Fruit fly (Drosophila melanogaster) whole organism, wandering third instar larva: ENCODE data around the gene CG15480.

Experiments used
- Abd-B ChIP-seq: fragments of >200 bp; optimal IDR thresholded peaks from 2 replicates; lab custom pipeline; 2017; ENCODE audit warnings: missing biosample characterization, missing genetic modification characterization
- CG32264 ChIP-seq: fragments of 200-800 bp; sonication (Bioruptor generic); optimal IDR thresholded peaks from 2 replicates; lab custom pipeline; 2016; ENCODE audit warnings: missing biosample characterization, missing genetic modification characterization
- CrebA ChIP-seq: fragments of 200-800 bp; sonication (Bioruptor generic); optimal IDR thresholded peaks from 2 replicates; lab custom pipeline; 2016; ENCODE audit warnings: missing biosample characterization, mild to moderate bottlenecking, missing genetic modification characterization, borderline replicate concordance
- Dfd ChIP-seq: fragments of >200 bp; optimal IDR thresholded peaks from 2 replicates; lab custom pipeline; 2017; ENCODE audit warnings: missing biosample characterization, missing genetic modification characterization
- Dif ChIP-seq: fragments of 200-275, 200-300 bp; sonication (Bioruptor generic); optimal IDR thresholded peaks from 2 replicates; lab custom pipeline; 2018; ENCODE audit warnings: missing biosample characterization, missing genetic modification characterization; ENCODE audit not compliant: partially characterized antibody
- GATAd ChIP-seq: sonication (Bioruptor generic); optimal IDR thresholded peaks from 2 replicates; lab custom pipeline; 2016; ENCODE audit warnings: missing biosample characterization, missing genetic modification characterization
- Hnf4 ChIP-seq: fragments of 200-800 bp; sonication (Bioruptor generic); optimal IDR thresholded peaks from 2 replicates; lab custom pipeline; 2016; ENCODE audit warnings: missing biosample characterization, mild to moderate bottlenecking, missing genetic modification characterization
- Hr78 ChIP-seq: fragments of >200 bp; optimal IDR thresholded peaks from 2 replicates; lab custom pipeline; 2017; ENCODE audit warnings: missing biosample characterization, missing genetic modification characterization
- Jra ChIP-seq: sonication (Bioruptor generic); optimal IDR thresholded peaks from 2 replicates; lab custom pipeline; 2016; ENCODE audit warnings: missing biosample characterization, missing genetic modification characterization
- Myc ChIP-seq: fragments of >200 bp; optimal IDR thresholded peaks from 2 replicates; lab custom pipeline; 2017
- N ChIP-seq: fragments of >200 bp; optimal IDR thresholded peaks from 2 replicates; lab custom pipeline; 2018; ENCODE audit warnings: missing biosample characterization, missing external identifiers, missing genetic modification characterization
- OdsH ChIP-seq: fragments of 200-800 bp; sonication (Bioruptor generic); optimal IDR thresholded peaks from 2 replicates; lab custom pipeline; 2016; ENCODE audit warnings: missing biosample characterization, mild to moderate bottlenecking, missing genetic modification characterization
- Rel ChIP-seq, 2 experiments: fragments of 200-800 bp; sonication (Bioruptor generic) in 1 of 2; optimal IDR thresholded peaks; 2 replicates in 1 of 2; 3 replicates in 1 of 2; lab custom pipeline; 2016 to 2019; ENCODE audit warnings: mild to moderate bottlenecking in 2 of 2, missing biosample characterization in 2 of 2, missing genetic modification characterization in 2 of 2, moderate library complexity in 1 of 2
- Sp1 ChIP-seq: fragments of 200-800 bp; sonication (Bioruptor generic); optimal IDR thresholded peaks from 3 replicates; lab custom pipeline; 2019; ENCODE audit warnings: missing biosample characterization, mild to moderate bottlenecking, missing genetic modification characterization, moderate library complexity
- Vsx2 ChIP-seq: fragments of 200-300, 225-300 bp; sonication (Bioruptor generic); optimal IDR thresholded peaks from 2 replicates; lab custom pipeline; 2018; ENCODE audit warnings: missing biosample characterization, missing genetic modification characterization; ENCODE audit not compliant: partially characterized antibody
- brk ChIP-seq: fragments of 200-800 bp; sonication (Bioruptor generic); optimal IDR thresholded peaks from 2 replicates; lab custom pipeline; 2016; ENCODE audit warnings: missing biosample characterization, mild to moderate bottlenecking, missing genetic modification characterization
- dl ChIP-seq, 2 experiments: fragments of 175-275, 200-275 bp in 1 of 2; fragments of 200-275 bp in 1 of 2; sonication (Bioruptor generic); optimal IDR thresholded peaks; lab custom pipeline; 2018; ENCODE audit warnings: mild to moderate bottlenecking in 2 of 2, missing biosample characterization in 2 of 2, missing genetic modification characterization in 2 of 2, moderate library complexity in 2 of 2; ENCODE audit not compliant: partially characterized antibody in 2 of 2, insufficient read depth in 1 of 2
- dmrt93B ChIP-seq: fragments of 200-800 bp; sonication (Bioruptor generic); optimal IDR thresholded peaks from 2 replicates; lab custom pipeline; 2018; ENCODE audit warnings: missing biosample characterization, mild to moderate bottlenecking, missing genetic modification characterization
- dsf ChIP-seq: sonication (Bioruptor generic); optimal IDR thresholded peaks from 2 replicates; lab custom pipeline; 2016; ENCODE audit warnings: missing biosample characterization, missing genetic modification characterization, borderline replicate concordance
- ey ChIP-seq: fragments of 200-800 bp; sonication (Bioruptor generic); optimal IDR thresholded peaks from 2 replicates; lab custom pipeline; 2016; ENCODE audit warnings: missing biosample characterization, missing genetic modification characterization
- foxo ChIP-seq, 2 experiments: fragments of 200-800 bp; sonication (Bioruptor generic); optimal IDR thresholded peaks; 2 replicates in 1 of 2; 3 replicates in 1 of 2; lab custom pipeline; 2016 to 2017; ENCODE audit warnings: missing biosample characterization in 2 of 2, missing genetic modification characterization in 2 of 2
- fru ChIP-seq: fragments of 200-800 bp; sonication (Bioruptor generic); optimal IDR thresholded peaks from 3 replicates; lab custom pipeline; 2016; ENCODE audit warnings: missing biosample characterization, mild to moderate bottlenecking, missing genetic modification characterization
- h ChIP-seq: fragments of 200-800 bp; sonication (Bioruptor generic); optimal IDR thresholded peaks from 3 replicates; lab custom pipeline; 2016; ENCODE audit warnings: missing biosample characterization, mild to moderate bottlenecking, missing genetic modification characterization
- jim ChIP-seq: fragments of 175-275, 200-325 bp; sonication (Bioruptor generic); optimal IDR thresholded peaks from 2 replicates; lab custom pipeline; 2016; ENCODE audit warnings: missing biosample characterization, mild to moderate bottlenecking, missing genetic modification characterization
- lola ChIP-seq: fragments of >200 bp; optimal IDR thresholded peaks from 2 replicates; lab custom pipeline; 2017; ENCODE audit warnings: missing biosample characterization, missing genetic modification characterization
- pan ChIP-seq: fragments of >200 bp; optimal IDR thresholded peaks from 2 replicates; lab custom pipeline; 2017
- psq ChIP-seq: fragments of 200-800 bp; sonication (Bioruptor generic); optimal IDR thresholded peaks from 3 replicates; lab custom pipeline; 2017; ENCODE audit warnings: missing biosample characterization, mild to moderate bottlenecking, missing genetic modification characterization, moderate library complexity
- rgr ChIP-seq: fragments of 200-800 bp; sonication (Bioruptor generic); optimal IDR thresholded peaks from 3 replicates; lab custom pipeline; 2016; ENCODE audit warnings: missing biosample characterization, mild to moderate bottlenecking, missing genetic modification characterization
- tai ChIP-seq: sonication (Bioruptor generic); optimal IDR thresholded peaks from 2 replicates; lab custom pipeline; 2016; ENCODE audit warnings: missing biosample characterization, missing genetic modification characterization
- usp ChIP-seq: fragments of >200 bp; optimal IDR thresholded peaks from 2 replicates; lab custom pipeline; 2017; ENCODE audit warnings: missing biosample characterization, missing genetic modification characterization

The CG15480 gene

DNA sequence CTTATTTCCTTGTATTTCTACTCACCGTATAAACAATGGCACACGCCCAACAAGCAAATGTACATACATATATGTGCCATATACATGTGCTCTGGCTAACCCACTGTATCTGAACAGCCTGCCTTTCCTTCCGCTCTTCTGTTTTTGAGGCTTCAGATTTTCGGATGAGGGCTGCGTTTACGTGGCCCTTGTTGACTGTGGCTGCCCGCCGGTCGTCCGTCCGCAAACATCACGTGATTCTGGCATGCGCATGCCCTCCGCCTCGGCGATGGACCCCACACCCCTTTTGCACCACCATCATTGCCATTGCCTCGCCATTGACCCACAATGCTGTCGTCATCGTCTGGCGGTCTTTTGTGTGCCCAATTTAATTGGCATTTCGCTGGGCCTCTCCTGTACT, 19.8 kb downstream of the CG15480 start (continued):
- TF ChIP-seq brk (GFP tag; lab: Kevin White, UChicago) (no peak), Vsx2 (GFP tag; lab: Kevin White, UChicago) (no peak), lola (GFP tag; lab: Kevin White, UChicago) (no peak), Hr78 (GFP tag; lab: Kevin White, UChicago) (no peak), psq (GFP tag; lab: Kevin White, UChicago) (no peak), ey (no peak), h (GFP tag; lab: Kevin White, UChicago) (peak; percentile 70)

DNA sequence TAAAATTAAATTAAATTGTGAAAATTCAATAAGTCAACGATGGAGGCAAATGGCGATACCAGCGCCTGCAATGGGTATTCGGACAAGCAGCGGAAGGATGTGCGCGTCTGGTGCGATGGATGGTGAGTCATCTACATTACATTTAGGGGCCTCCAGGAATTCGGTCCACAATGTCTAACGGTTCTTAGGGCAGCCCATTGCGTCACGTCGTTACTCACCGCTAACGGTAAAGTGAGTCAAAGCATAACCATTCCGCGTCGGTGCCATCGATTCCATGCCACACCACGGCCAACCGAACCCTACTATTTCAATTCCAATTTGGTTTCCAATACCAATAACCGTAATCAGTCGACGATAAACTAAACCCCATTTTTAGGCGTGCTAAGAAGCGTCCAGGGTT, 20.9 kb downstream of the CG15480 start:
- TF ChIP-seq usp (no peak), dmrt93B (GFP tag; lab: Kevin White, UChicago) (no peak), dl (GFP tag; optimal IDR thresholded peaks at IDR 0.05; lab: Kevin White, UChicago; ENCODE audit: insufficient read depth in 1 of 2, partially characterized antibody in 2 of 2) (no peak), Hnf4 (GFP tag; lab: Kevin White, UChicago) (no peak), GATAd (GFP tag; lab: Kevin White, UChicago) (no peak), tai (GFP tag; lab: Kevin White, UChicago) (no peak), Myc (lab: Kevin White, UChicago) (no peak), jim (GFP tag; lab: Kevin White, UChicago) (no peak), h (GFP tag; lab: Kevin White, UChicago) (no peak), ey (no peak), OdsH (GFP tag; lab: Kevin White, UChicago) (no peak), dsf (GFP tag; lab: Kevin White, UChicago) (no peak), Dfd (GFP tag; lab: Kevin White, UChicago) (no peak), foxo (GFP tag; optimal IDR thresholded peaks at IDR 0.05; lab: Kevin White, UChicago) (no peak), CrebA (GFP tag; lab: Kevin White, UChicago) (no peak), pan (lab: Kevin White, UChicago) (no peak), rgr (GFP tag; lab: Kevin White, UChicago) (no peak), Vsx2 (GFP tag; lab: Kevin White, UChicago) (no peak)

DNA sequence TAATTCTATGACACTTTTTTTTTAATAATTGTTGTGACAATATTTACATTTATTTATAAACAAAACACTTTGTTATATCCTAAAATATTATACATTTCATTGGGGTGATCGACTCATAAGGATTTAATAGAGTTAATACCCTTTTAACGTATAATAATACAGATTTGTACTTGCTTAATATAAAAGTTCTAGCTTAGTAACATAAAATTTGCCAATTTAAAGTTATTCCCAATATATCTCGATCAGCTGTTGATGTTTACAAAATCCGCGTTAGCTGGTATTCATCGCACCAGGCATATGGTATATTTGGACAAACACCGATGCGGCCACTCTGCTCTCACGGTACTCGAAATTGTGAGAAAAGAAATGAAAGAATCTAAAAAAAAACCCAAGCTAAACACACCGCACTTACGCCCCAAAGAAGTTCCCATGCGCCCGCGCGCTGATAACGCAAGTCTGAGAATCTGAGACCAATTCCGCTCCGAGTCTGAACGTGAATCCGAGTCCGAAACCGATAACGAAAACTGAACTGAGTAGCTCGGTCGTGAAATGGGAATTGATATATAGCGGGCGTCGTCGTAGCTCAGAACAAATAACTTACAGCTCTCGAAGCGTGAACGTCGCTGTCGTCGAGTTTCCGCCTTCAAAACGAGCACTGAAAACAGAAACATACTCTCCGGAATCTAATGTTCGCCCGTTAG, 21.5 kb downstream of the CG15480 start, which contains the start of gene Pect:
Gene Pect (plus strand): TSS at position 326 of the 701 bp plus-strand sequence.
- peak; percentile 30 for TF ChIP-seq Sp1
- TF ChIP-seq psq (GFP tag; lab: Kevin White, UChicago), result peak; percentile 43
- TF ChIP-seq Rel (GFP tag; optimal IDR thresholded peaks at IDR 0.05; lab: Kevin White, UChicago), result no peak
- TF ChIP-seq Rel (tag; optimal IDR thresholded peaks at IDR 0.05; lab: Kevin White, UChicago), result peak; percentile 53
- TF ChIP-seq h (GFP tag; lab: Kevin White, UChicago), result peak; percentile 47
- no peak for TF ChIP-seq Hnf4 (GFP tag; lab: Kevin White, UChicago)
- TF ChIP-seq CG32264 (GFP tag; lab: Kevin White, UChicago), result no peak
- peak in 1 of 2 experiments; percentile 17 for TF ChIP-seq dl (GFP tag; optimal IDR thresholded peaks at IDR 0.05; lab: Kevin White, UChicago; ENCODE audit: insufficient read depth in 1 of 2, partially characterized antibody in 2 of 2)
- no peak for TF ChIP-seq Jra (GFP tag; lab: Kevin White, UChicago)
- peak; percentile 51 for TF ChIP-seq Dif
- no peak for TF ChIP-seq CrebA (GFP tag; lab: Kevin White, UChicago)
- TF ChIP-seq Dfd (GFP tag; lab: Kevin White, UChicago), result no peak
- no peak for TF ChIP-seq fru (GFP tag; lab: Kevin White, UChicago)

DNA sequence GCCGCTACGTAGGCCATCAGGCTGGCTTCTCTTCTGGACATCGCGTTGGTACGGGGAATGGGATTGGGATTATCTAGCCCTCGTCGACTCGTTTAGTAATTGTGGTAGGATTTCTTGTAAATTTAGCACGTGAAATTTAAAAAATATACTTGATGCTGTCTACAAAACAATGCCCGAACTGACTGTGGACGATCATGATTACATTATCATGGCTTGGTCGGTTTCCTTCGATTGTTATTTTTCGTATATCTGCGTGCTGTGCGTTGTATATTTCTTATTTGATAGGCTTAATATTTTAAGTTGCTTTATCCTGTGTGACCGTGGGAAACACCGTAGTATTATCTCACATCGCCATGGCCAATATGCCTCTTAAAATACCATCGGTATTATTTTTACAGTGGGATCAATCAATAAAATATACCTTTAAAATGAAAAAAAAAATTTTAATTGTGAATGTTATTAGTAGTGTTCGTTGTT, 22.1 kb downstream of the CG15480 start, which contains the start of gene CG16972:
Gene CG16972 (minus strand): TSS at position 336 of the 477 bp plus-strand sequence.
- TF ChIP-seq Rel (GFP tag; optimal IDR thresholded peaks at IDR 0.05; lab: Kevin White, UChicago) (no peak), Rel (tag; optimal IDR thresholded peaks at IDR 0.05; lab: Kevin White, UChicago) (peak; percentile 76), jim (GFP tag; lab: Kevin White, UChicago) (no peak)

DNA sequence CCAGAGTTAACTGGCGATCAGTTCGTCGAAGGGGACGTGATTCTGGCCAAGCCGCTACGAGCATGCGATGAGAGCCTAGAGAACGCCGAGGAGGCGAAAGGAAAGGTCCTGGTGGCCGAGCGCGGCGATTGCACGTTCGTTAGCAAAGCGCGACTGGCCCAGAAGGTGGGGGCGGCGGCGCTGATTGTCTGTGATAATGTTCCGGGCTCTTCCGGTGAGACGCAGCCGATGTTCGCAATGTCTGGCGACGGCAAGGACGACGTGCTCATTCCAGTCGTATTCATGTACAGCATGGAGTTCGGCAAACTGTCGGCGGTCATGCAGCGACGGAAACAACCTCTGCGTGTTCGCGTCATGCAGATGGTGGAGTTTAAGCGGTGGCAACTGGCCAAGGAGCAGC, 29.3 kb downstream of the CG15480 start:
- TF ChIP-seq Sp1, result no peak
- TF ChIP-seq Vsx2 (GFP tag; lab: Kevin White, UChicago), result no peak
- no peak for TF ChIP-seq rgr (GFP tag; lab: Kevin White, UChicago)
- no peak for TF ChIP-seq Abd-B
- no peak for TF ChIP-seq Dif
- TF ChIP-seq OdsH (GFP tag; lab: Kevin White, UChicago), result no peak
- TF ChIP-seq ey, result no peak
- TF ChIP-seq Rel (GFP tag; optimal IDR thresholded peaks at IDR 0.05; lab: Kevin White, UChicago), result no peak
- TF ChIP-seq Rel (tag; optimal IDR thresholded peaks at IDR 0.05; lab: Kevin White, UChicago), result no peak
- TF ChIP-seq Hnf4 (GFP tag; lab: Kevin White, UChicago), result no peak
- TF ChIP-seq brk (GFP tag; lab: Kevin White, UChicago), result no peak
- TF ChIP-seq tai (GFP tag; lab: Kevin White, UChicago), result no peak
- TF ChIP-seq GATAd (GFP tag; lab: Kevin White, UChicago), result no peak
- no peak for TF ChIP-seq CG32264 (GFP tag; lab: Kevin White, UChicago)
- no peak for TF ChIP-seq N (GFP tag; lab: Kevin White, UChicago)
- no peak for TF ChIP-seq dmrt93B (GFP tag; lab: Kevin White, UChicago)
- no peak for TF ChIP-seq psq (GFP tag; lab: Kevin White, UChicago)
- TF ChIP-seq dl (GFP tag; optimal IDR thresholded peaks at IDR 0.05; lab: Kevin White, UChicago; ENCODE audit: insufficient read depth in 1 of 2, partially characterized antibody in 2 of 2), result no peak
